Worm (Caenorhabditis elegans) whole organism, young adult: Measurements from ENCODE around the gene Y53C12B.1.

ENCODE experiments used
- B0019.2 ChIP-seq: fragments of 200-800 bp; sonication (Bioruptor generic); conservative IDR thresholded peaks from 2 replicates; pipeline ENCODE4 v1.3.6; 2022; ENCODE audit warnings: missing genetic modification reagents, missing genetic modification characterization, missing compliant biosample characterization
- B0336.3 ChIP-seq: fragments of 200-800 bp; sonication (Bioruptor generic); IDR thresholded peaks from 2 replicates; pipeline ENCODE4 v1.3.6; 2022; ENCODE audit warnings: missing genetic modification characterization, missing compliant biosample characterization
- C17E4.6 ChIP-seq: fragments of 200-800 bp; sonication (Bioruptor generic); IDR thresholded peaks from 2 replicates; pipeline ENCODE4 v1.3.6; 2022; ENCODE audit warnings: missing genetic modification reagents, missing genetic modification characterization, missing compliant biosample characterization
- F22D6.2 ChIP-seq: sonication (generic microtip); optimal IDR thresholded peaks from 2 replicates; lab custom pipeline; 2016; ENCODE audit warnings: mild to moderate bottlenecking, missing genetic modification characterization, missing compliant biosample characterization
- F33H1.4 ChIP-seq: fragments of 200-800 bp; sonication (Bioruptor generic); IDR thresholded peaks from 2 replicates; pipeline ENCODE4 v1.3.6; 2022; ENCODE audit warnings: missing genetic modification reagents, missing genetic modification characterization, missing compliant biosample characterization
- F37B4.10 ChIP-seq: fragments of 200-800 bp; sonication (Bioruptor generic); IDR thresholded peaks from 2 replicates; pipeline ENCODE4 v1.3.6; 2022; ENCODE audit warnings: missing genetic modification characterization, missing compliant biosample characterization
- F39B2.1 ChIP-seq: fragments of 200-800 bp; sonication (Bioruptor generic); IDR thresholded peaks from 2 replicates; pipeline ENCODE4 v1.3.6; 2022; ENCODE audit warnings: missing genetic modification reagents, missing genetic modification characterization, missing compliant biosample characterization
- F52B5.7 ChIP-seq: sonication (generic microtip); optimal IDR thresholded peaks from 2 replicates; lab custom pipeline; 2016; ENCODE audit warnings: mild to moderate bottlenecking, missing genetic modification characterization, missing compliant biosample characterization
- T26A5.8 ChIP-seq: sonication (generic microtip); optimal IDR thresholded peaks from 2 replicates; lab custom pipeline; 2016; ENCODE audit warnings: missing genetic modification characterization, missing compliant biosample characterization
- Y53G8AR.9 ChIP-seq: fragments of 200-800 bp; sonication (Bioruptor generic); conservative IDR thresholded peaks from 2 replicates; pipeline ENCODE4 v1.3.6; 2022; ENCODE audit warnings: missing genetic modification reagents, missing genetic modification characterization, missing compliant biosample characterization
- Y67H2A.10 ChIP-seq: fragments of 200-800 bp; sonication (Bioruptor generic); conservative IDR thresholded peaks from 2 replicates; pipeline ENCODE4 v1.3.6; 2022; ENCODE audit warnings: missing genetic modification reagents, missing genetic modification characterization, missing compliant biosample characterization
- aptf-3 ChIP-seq: fragments of 200-800 bp; sonication (Bioruptor generic); IDR thresholded peaks from 2 replicates; pipeline ENCODE4 v1.3.6; 2022; ENCODE audit warnings: missing genetic modification characterization, missing compliant biosample characterization
- atf-7 ChIP-seq: sonication (generic microtip); optimal IDR thresholded peaks from 2 replicates; lab custom pipeline; 2017; ENCODE audit warnings: mild to moderate bottlenecking, missing genetic modification characterization, missing compliant biosample characterization
- ccch-3 ChIP-seq: fragments of 200-800 bp; sonication (Bioruptor generic); optimal IDR thresholded peaks from 2 replicates; lab custom pipeline; 2018; ENCODE audit warnings: mild to moderate bottlenecking, missing genetic modification characterization, missing compliant biosample characterization
- cebp-2 ChIP-seq: fragments of 200-800 bp; sonication (Bioruptor generic); IDR thresholded peaks from 2 replicates; pipeline ENCODE4 v1.3.6; 2022; ENCODE audit warnings: missing genetic modification characterization, missing compliant biosample characterization
- ceh-27 ChIP-seq: fragments of 200-800 bp; sonication (Bioruptor generic); optimal IDR thresholded peaks from 2 replicates; lab custom pipeline; 2018; ENCODE audit warnings: mild to moderate bottlenecking, missing genetic modification characterization, moderate library complexity, missing compliant biosample characterization
- egl-18 ChIP-seq: fragments of 200-800 bp; sonication (Bioruptor generic); IDR thresholded peaks from 2 replicates; pipeline ENCODE4 v1.3.6; 2022; ENCODE audit warnings: missing genetic modification reagents, missing genetic modification characterization, missing compliant biosample characterization
- egl-44 ChIP-seq: fragments of 200-800 bp; sonication (Bioruptor generic); IDR thresholded peaks from 2 replicates; pipeline ENCODE4 v1.3.6; 2022; ENCODE audit warnings: missing genetic modification reagents, missing genetic modification characterization, missing compliant biosample characterization
- fkh-3 ChIP-seq: sonication (generic microtip); optimal IDR thresholded peaks from 2 replicates; lab custom pipeline; 2016; ENCODE audit warnings: mild to moderate bottlenecking, missing genetic modification characterization, missing compliant biosample characterization
- gei-17 ChIP-seq: fragments of 200-800 bp; sonication (Bioruptor generic); optimal IDR thresholded peaks from 2 replicates; lab custom pipeline; 2018; ENCODE audit warnings: mild to moderate bottlenecking, missing genetic modification characterization, missing compliant biosample characterization
- him-1 ChIP-seq: sonication (generic microtip); optimal IDR thresholded peaks from 2 replicates; lab custom pipeline; 2016; ENCODE audit warnings: missing genotype, missing genetic modification reagents, missing genetic modification characterization, missing compliant biosample characterization
- hrde-1 ChIP-seq: sonication (generic microtip); optimal IDR thresholded peaks from 2 replicates; lab custom pipeline; 2016; ENCODE audit warnings: missing genetic modification characterization, mild to moderate bottlenecking, missing compliant biosample characterization, moderate library complexity, missing genotype, missing genetic modification reagents, borderline replicate concordance
- lin-35 ChIP-seq, 3 experiments: fragments of 150-350 bp in 2 of 3; sonication (generic microtip) in 1 of 3; optimal IDR thresholded peaks; 2 replicates each; lab custom pipeline; 2014 to 2018; ENCODE audit warnings: missing biosample characterization in 3 of 3, missing genetic modification characterization in 3 of 3, missing genetic modification reagents in 3 of 3
- lir-1 ChIP-seq: fragments of 200-800 bp; sonication (Bioruptor generic); conservative IDR thresholded peaks from 2 replicates; pipeline ENCODE4 v1.3.6; 2022; ENCODE audit warnings: missing genetic modification reagents, missing genetic modification characterization, missing compliant biosample characterization
- madf-10 ChIP-seq: sonication (generic microtip); optimal IDR thresholded peaks from 2 replicates; lab custom pipeline; 2016; ENCODE audit warnings: mild to moderate bottlenecking, missing genetic modification characterization, missing compliant biosample characterization
- madf-6 ChIP-seq: fragments of 200-800 bp; sonication (Bioruptor generic); IDR thresholded peaks from 2 replicates; pipeline ENCODE4 v1.3.6; 2022; ENCODE audit warnings: missing genetic modification reagents, missing genetic modification characterization, missing compliant biosample characterization
- mcd-1 ChIP-seq: fragments of 200-800 bp; sonication (Bioruptor generic); IDR thresholded peaks from 2 replicates; pipeline ENCODE4 v1.3.6; 2022; ENCODE audit warnings: missing genetic modification reagents, missing genetic modification characterization, missing compliant biosample characterization
- nfya-2 ChIP-seq: fragments of 200-800 bp; sonication (Bioruptor generic); IDR thresholded peaks from 2 replicates; pipeline ENCODE4 v1.3.6; 2022; ENCODE audit warnings: missing genetic modification reagents, missing genetic modification characterization, missing compliant biosample characterization
- nhr-120 ChIP-seq: fragments of 200-800 bp; sonication (Bioruptor generic); IDR thresholded peaks from 2 replicates; pipeline ENCODE4 v1.3.6; 2022; ENCODE audit warnings: missing genetic modification characterization, missing compliant biosample characterization
- nhr-179 ChIP-seq: sonication (generic microtip); optimal IDR thresholded peaks from 2 replicates; lab custom pipeline; 2016; ENCODE audit warnings: mild to moderate bottlenecking, missing genetic modification characterization, missing compliant biosample characterization
- pbrm-1 ChIP-seq: fragments of 200-800 bp; sonication (Bioruptor generic); IDR thresholded peaks from 2 replicates; pipeline ENCODE4 v1.3.6; 2022; ENCODE audit warnings: missing genetic modification reagents, missing genetic modification characterization, missing compliant biosample characterization
- rec-8 ChIP-seq, 2 experiments: sonication (generic microtip); optimal IDR thresholded peaks; 2 replicates each; lab custom pipeline; 2016; ENCODE audit warnings: mild to moderate bottlenecking in 2 of 2, missing genetic modification characterization in 2 of 2, missing genetic modification reagents in 2 of 2, missing genotype in 2 of 2, missing biosample characterization in 1 of 2, missing compliant biosample characterization in 1 of 2, moderate library complexity in 1 of 2
- snpc-1.1 ChIP-seq: sonication (generic microtip); optimal IDR thresholded peaks from 2 replicates; lab custom pipeline; 2017; ENCODE audit warnings: missing genetic modification characterization, mild to moderate bottlenecking, missing compliant biosample characterization, antibody characterized with exemption, moderate library complexity, missing genotype, missing genetic modification reagents; ENCODE audit not compliant: insufficient read depth
- snpc-1.3 ChIP-seq: sonication (generic microtip); optimal IDR thresholded peaks from 2 replicates; lab custom pipeline; 2017; ENCODE audit warnings: missing genetic modification characterization, mild to moderate bottlenecking, missing compliant biosample characterization, antibody characterized with exemption, moderate library complexity, missing genotype, missing genetic modification reagents; ENCODE audit not compliant: insufficient read depth
- snpc-3.4 ChIP-seq: sonication (generic microtip); optimal IDR thresholded peaks from 2 replicates; lab custom pipeline; 2017; ENCODE audit warnings: missing genetic modification characterization, mild to moderate bottlenecking, missing compliant biosample characterization, antibody characterized with exemption, moderate library complexity, missing genotype, missing genetic modification reagents
- tbp1 ChIP-seq: fragments of 200-800 bp; sonication (Bioruptor generic); optimal IDR thresholded peaks from 2 replicates; lab custom pipeline; 2018; ENCODE audit warnings: mild to moderate bottlenecking, missing genetic modification characterization, missing compliant biosample characterization
- ztf-6 ChIP-seq: fragments of 200-800 bp; sonication (Bioruptor generic); IDR thresholded peaks from 2 replicates; pipeline ENCODE4 v1.3.6; 2022; ENCODE audit warnings: missing genetic modification reagents, missing genetic modification characterization, missing compliant biosample characterization

The Y53C12B.1 gene

ce11 chrII:9787395-9788152, 41.7 kb upstream of the Y53C12B.1 start, which contains the start of gene cyp-13A2 (continued):
- TF ChIP-seq F39B2.1 (GFP tag; lab: Robert Waterston, UW) (no peak), lir-1 (GFP tag; lab: Robert Waterston, UW) (no peak), C17E4.6 (no peak), T26A5.8 (tag; lab: Kevin White, UChicago) (no peak), F52B5.7 (no peak), fkh-3 (tag; lab: Kevin White, UChicago) (no peak), cebp-2 (GFP tag; lab: Robert Waterston, UW) (no peak), nhr-120 (GFP tag; lab: Robert Waterston, UW) (no peak), tbp1 (GFP tag; lab: Kevin White, UChicago) (peak; percentile 57), Y53G8AR.9 (GFP tag; lab: Robert Waterston, UW) (no peak), B0019.2 (no peak), ceh-27 (GFP tag; lab: Kevin White, UChicago) (no peak), rec-8 (tag; optimal IDR thresholded peaks at IDR 0.05; lab: Kevin White, UChicago) (no peak), F33H1.4 (peak; percentile 24; the same call in 1 of the 2 replicates), ztf-6 (GFP tag; lab: Robert Waterston, UW) (no peak), F37B4.10 (GFP tag; lab: Robert Waterston, UW) (no peak), nfya-2 (GFP tag; lab: Robert Waterston, UW) (no peak), gei-17 (GFP tag; lab: Kevin White, UChicago) (no peak), him-1 (tag; lab: Kevin White, UChicago) (peak; percentile 56), mcd-1 (GFP tag; lab: Robert Waterston, UW) (no peak), atf-7 (tag; lab: Kevin White, UChicago) (no peak), snpc-1.3 (tag; lab: Kevin White, UChicago) (no peak), madf-6 (GFP tag; lab: Robert Waterston, UW) (no peak; the same call in 1 of the 2 replicates), egl-18 (no peak), Y67H2A.10 (no peak), aptf-3 (GFP tag; lab: Robert Waterston, UW) (no peak), egl-44 (no peak), nhr-179 (tag; lab: Kevin White, UChicago) (no peak), snpc-3.4 (peak; percentile 86), hrde-1 (tag; lab: Kevin White, UChicago) (no peak), lin-35 (GFP tag; optimal IDR thresholded peaks at IDR 0.05; lab: Kevin White, UChicago) (no peak), snpc-1.1 (tag; lab: Kevin White, UChicago) (peak; percentile 93)

DNA sequence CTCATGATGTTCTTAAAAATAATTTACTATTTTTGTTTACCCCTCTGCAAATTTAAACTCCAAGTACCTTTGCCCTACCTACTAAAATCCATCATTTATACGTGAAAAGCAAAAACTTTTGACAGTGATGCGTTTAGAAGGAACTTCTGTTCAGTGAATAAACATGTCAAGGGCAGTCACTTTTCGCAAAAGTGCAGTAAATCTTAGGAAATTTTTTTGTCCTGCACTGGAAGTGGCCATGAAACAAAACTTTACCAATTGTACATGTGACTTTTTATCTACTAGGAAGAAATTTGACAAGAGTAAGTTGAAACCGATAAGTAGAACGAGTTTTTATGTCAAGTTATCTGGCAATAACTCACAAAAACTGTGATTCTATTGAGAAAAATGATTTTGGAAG, 40.3 kb upstream of the Y53C12B.1 start:
- no peak for TF ChIP-seq F22D6.2 (tag; lab: Kevin White, UChicago)
- no peak for TF ChIP-seq pbrm-1
- TF ChIP-seq ztf-6 (GFP tag; lab: Robert Waterston, UW): no peak
- TF ChIP-seq ccch-3: no peak
- TF ChIP-seq B0336.3 (GFP tag; lab: Robert Waterston, UW): no peak
- TF ChIP-seq nfya-2 (GFP tag; lab: Robert Waterston, UW): no peak
- no peak for TF ChIP-seq madf-10 (tag; lab: Kevin White, UChicago)
